Worm (Caenorhabditis elegans): ENCODE measurements around the gene T20D4.15.

DNA sequence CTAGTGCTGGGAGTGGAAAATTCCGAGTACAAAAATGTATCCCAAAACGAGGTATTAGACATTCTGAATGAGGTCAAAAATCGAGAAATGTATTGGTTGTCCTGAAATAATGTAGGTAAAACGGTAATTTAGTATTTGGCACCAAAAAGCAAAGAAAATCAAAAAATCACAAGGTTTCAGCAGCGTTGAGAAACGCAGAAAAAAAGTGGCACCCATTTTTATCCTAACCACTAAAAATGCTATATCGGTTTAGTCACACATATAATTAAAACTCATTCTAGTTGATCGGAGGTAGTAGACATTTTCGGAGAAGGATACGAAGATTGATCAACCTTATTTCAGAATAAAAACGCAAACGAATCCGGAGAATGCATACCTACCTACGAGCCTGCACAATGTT, 21.9 kb downstream of the T20D4.15 start, which contains the start of gene srx-121:
- TF ChIP-seq skn-1 (tag; optimal IDR thresholded peaks at IDR 0.05) = no peak
- no peak for TF ChIP-seq tbx-2 (tag; optimal IDR thresholded peaks at IDR 0.05)
- TF ChIP-seq dsc-1 (tag; optimal IDR thresholded peaks at IDR 0.05) = no peak
- TF ChIP-seq vab-15 (tag; optimal IDR thresholded peaks at IDR 0.05) = no peak
- TF ChIP-seq ztf-4 (tag; optimal IDR thresholded peaks at IDR 0.05) = no peak
- TF ChIP-seq pax-3 (tag; optimal IDR thresholded peaks at IDR 0.05) = no peak

Data from whole organism, L1 larva.